Worm (Caenorhabditis elegans): Measurements from ENCODE around the gene F02H6.7.

F02H6.7 gene

DNA sequence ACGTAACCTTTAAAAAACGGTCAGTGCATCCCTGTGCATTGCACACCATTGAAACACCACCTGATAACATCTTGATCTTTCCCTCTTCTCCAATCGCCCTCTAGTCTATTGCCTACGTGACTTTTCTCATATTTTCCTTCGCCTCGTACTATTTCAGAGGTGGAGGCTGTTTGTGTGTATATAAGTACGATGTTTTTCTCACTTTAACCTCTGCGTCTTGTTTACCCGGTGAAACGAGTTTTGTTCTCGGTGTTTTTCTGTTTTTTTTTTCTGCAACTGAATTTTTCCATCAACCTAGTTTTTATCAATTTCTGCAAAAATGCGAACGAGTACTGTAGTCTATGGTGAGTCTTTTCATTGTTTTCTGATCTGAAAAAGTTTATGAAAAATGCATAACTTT is 8.3 kb downstream of the F02H6.7 start, which contains the start of gene sqrd-1:
TSS of gene sqrd-1 (plus strand) at position 158 of the 400 bp plus-strand sequence.
- TF ChIP-seq elt-2 (tag; optimal IDR thresholded peaks at IDR 0.05) = peak; percentile 34
- no peak for TF ChIP-seq tbx-7 (tag; optimal IDR thresholded peaks at IDR 0.05)

DNA sequence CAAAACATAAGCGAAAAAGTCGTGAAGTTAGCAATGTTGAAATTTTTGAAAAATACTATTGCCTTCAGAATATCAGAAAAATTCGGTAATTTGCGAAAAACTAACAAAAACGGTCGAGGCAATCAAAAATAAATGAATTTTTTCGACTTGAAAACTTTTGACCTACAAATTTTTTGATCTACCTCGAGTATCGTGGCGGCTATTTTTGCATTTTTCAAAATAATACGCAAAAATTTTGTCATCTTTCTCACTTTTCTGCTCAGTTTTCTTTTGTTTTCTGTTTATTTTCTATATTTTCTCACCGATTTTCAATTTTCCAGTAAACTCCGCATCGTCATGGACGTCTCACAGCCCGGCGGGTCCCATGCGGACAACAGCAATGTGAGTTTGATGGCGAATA is 12.2 kb downstream of the F02H6.7 start:
- TF ChIP-seq eyg-1 (tag; optimal IDR thresholded peaks at IDR 0.05) (no peak), ceh-45 (GFP tag; IDR thresholded peaks at IDR 0.05) (no peak), ceh-6 (GFP tag; optimal IDR thresholded peaks at IDR 0.05) (no peak)

DNA sequence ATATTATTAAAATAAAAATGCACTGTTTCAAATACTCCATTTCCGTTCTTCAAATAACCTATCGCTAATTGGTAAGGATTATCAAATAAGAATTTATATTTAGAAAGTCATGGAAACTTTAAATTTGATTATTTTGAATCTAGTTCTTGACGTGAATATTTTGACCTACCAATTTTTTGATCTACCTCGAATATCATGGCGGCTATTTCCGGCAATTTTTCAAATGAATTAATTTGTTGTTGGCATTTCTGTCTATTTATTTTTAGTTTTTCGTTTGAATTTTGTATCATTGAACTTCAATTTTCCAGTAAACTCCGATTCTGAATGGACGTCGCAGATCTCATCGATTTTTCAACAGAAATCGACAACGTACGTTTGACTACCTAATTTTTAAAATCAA is 24.8 kb downstream of the F02H6.7 start, which contains the start of gene F02H6.3:
TSS of gene F02H6.3 (plus strand) at position 266 of the 400 bp plus-strand sequence.
- TF ChIP-seq mec-3 (tag; optimal IDR thresholded peaks at IDR 0.05; ENCODE audit: borderline replicate concordance) = no peak
- no peak for TF ChIP-seq hlh-8 (tag; optimal IDR thresholded peaks at IDR 0.05)
- no peak for TF ChIP-seq unc-86 (tag; optimal IDR thresholded peaks at IDR 0.05)
- TF ChIP-seq fkh-6 (tag; optimal IDR thresholded peaks at IDR 0.05) = no peak
- no peak for TF ChIP-seq K02D7.2 (tag; optimal IDR thresholded peaks at IDR 0.05)
- no peak for TF ChIP-seq odd-2 (tag; optimal IDR thresholded peaks at IDR 0.05)
- TF ChIP-seq ttx-3 (tag; optimal IDR thresholded peaks at IDR 0.05) = no peak
- TF ChIP-seq Y22D7AL.16 (tag; optimal IDR thresholded peaks at IDR 0.05) = no peak
- TF ChIP-seq pha-4 (tag; optimal IDR thresholded peaks at IDR 0.05) = no peak

DNA sequence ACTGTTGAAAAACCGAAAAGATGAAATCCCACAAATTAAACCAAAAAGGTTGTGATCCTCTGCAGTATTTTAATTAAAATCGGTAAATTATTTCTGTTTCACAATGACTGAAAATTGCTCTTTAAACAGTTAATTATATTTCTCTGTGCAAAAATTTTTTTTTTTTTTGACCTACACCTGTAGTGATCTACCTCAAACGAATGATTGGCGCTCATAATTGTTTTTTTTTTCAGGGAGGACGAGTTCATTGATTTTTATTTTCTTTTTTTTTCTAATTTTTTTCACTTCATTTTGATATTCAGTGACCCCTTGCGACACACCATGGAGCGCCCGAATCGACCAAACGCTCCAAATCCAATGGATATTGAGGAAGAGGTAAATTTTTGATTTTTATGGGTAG is 31.8 kb downstream of the F02H6.7 start, which contains the start of gene F02H6.2:
TSS of gene F02H6.2 (plus strand) at position 301 of the 400 bp plus-strand sequence.
- TF ChIP-seq pqm-1 (tag; optimal IDR thresholded peaks at IDR 0.05) (no peak), hlh-15 (tag; optimal IDR thresholded peaks at IDR 0.05) (no peak), elt-4 (tag; optimal IDR thresholded peaks at IDR 0.05) (no peak), T23F11.4 (GFP tag; optimal IDR thresholded peaks at IDR 0.05) (no peak), ceh-45 (GFP tag; IDR thresholded peaks at IDR 0.05) (no peak), eyg-1 (tag; optimal IDR thresholded peaks at IDR 0.05) (no peak), dve-1 (tag; optimal IDR thresholded peaks at IDR 0.05) (no peak), zip-5 (tag; optimal IDR thresholded peaks at IDR 0.05) (no peak), nhr-232 (tag; optimal IDR thresholded peaks at IDR 0.05) (no peak), ahr-1 (tag; optimal IDR thresholded peaks at IDR 0.05) (no peak), odd-2 (tag; optimal IDR thresholded peaks at IDR 0.05) (no peak), nhr-11 (tag; optimal IDR thresholded peaks at IDR 0.05) (no peak), sox-2 (GFP tag; IDR thresholded peaks at IDR 0.05) (no peak), fkh-6 (tag; optimal IDR thresholded peaks at IDR 0.05) (no peak)

DNA sequence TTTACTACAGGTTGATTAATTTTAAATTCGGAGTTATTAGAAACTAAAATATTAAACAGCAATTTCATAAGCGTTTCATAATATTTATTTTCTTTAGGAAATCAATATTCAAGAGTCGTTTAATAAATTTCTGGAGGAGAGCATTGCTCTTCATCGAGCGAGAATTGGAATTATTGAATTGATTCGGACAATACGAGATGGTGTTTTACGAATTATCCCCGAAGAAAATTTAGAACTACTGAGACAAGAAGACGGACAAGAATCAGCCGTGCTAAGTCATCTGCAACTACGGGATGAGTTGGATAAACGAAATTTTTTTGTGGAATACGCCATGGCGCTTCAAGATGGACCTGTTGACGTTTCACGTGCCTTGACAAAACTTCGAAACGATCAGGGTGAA is 33.7 kb downstream of the F02H6.7 start:
- no peak for TF ChIP-seq unc-86 (tag; optimal IDR thresholded peaks at IDR 0.05)
- no peak for TF ChIP-seq hlh-8 (tag; optimal IDR thresholded peaks at IDR 0.05)
- no peak for TF ChIP-seq mec-3 (tag; optimal IDR thresholded peaks at IDR 0.05; ENCODE audit: borderline replicate concordance)
- TF ChIP-seq dmd-4 (tag; optimal IDR thresholded peaks at IDR 0.05; ENCODE audit: borderline replicate concordance) = no peak
- no peak for TF ChIP-seq lin-11 (tag; optimal IDR thresholded peaks at IDR 0.05)
- no peak for TF ChIP-seq hlh-6 (tag; optimal IDR thresholded peaks at IDR 0.05)
- TF ChIP-seq C08G9.2 (tag; optimal IDR thresholded peaks at IDR 0.05) = no peak
- TF ChIP-seq odd-2 (tag; optimal IDR thresholded peaks at IDR 0.05) = no peak
- no peak for TF ChIP-seq gmeb-2 (tag; optimal IDR thresholded peaks at IDR 0.05)
- no peak for TF ChIP-seq ceh-22 (tag; optimal IDR thresholded peaks at IDR 0.05)
- TF ChIP-seq eyg-1 (tag; optimal IDR thresholded peaks at IDR 0.05) = no peak

DNA sequence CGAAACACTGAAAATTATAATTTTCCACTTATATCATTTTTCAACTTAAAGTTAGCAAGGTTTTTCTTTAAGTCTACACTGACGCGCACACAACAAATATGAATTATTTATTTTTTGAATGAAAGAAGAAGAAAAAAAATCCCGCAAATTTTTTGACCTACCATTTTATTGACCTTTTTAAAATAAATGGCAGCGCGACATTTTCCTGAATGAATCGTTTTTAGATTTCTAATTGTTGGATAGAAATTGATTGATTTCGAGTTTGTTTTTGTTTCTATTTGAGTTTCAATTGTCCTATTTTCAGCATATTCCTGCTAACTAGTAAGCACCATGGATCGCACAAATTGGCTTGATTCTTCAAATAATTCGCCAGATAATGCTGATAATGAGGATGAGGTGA is 34.8 kb downstream of the F02H6.7 start, which contains the start of gene K01G12.3:
TSS of gene K01G12.3 (plus strand) at position 301 of the 400 bp plus-strand sequence.
- TF ChIP-seq tbx-7 (tag; optimal IDR thresholded peaks at IDR 0.05) = no peak
- no peak for TF ChIP-seq hlh-13 (GFP tag; optimal IDR thresholded peaks at IDR 0.05)
- TF ChIP-seq fkh-10 (GFP tag; optimal IDR thresholded peaks at IDR 0.05) = no peak
